Worm (Caenorhabditis elegans) whole organism, midembryonic: ENCODE results near the gene C14H10.3.

Experiments
- T22C8.4 ChIP-seq: fragments of 200-800 bp; sonication (Bioruptor generic); IDR thresholded peaks from 2 replicates; pipeline ENCODE4 v1.3.6; 2022; ENCODE audit warnings: missing genetic modification characterization, missing compliant biosample characterization
- cog-1 ChIP-seq: sonication (generic microtip); optimal IDR thresholded peaks from 2 replicates; lab custom pipeline; 2016; ENCODE audit warnings: missing genetic modification characterization, missing compliant biosample characterization
- flt-1 ChIP-seq: fragments of 200-800 bp; sonication (Bioruptor generic); IDR thresholded peaks from 2 replicates; pipeline ENCODE4 v1.3.6; 2022; ENCODE audit warnings: missing genetic modification characterization, missing compliant biosample characterization
- klf-2 ChIP-seq: fragments of 200-800 bp; sonication (Bioruptor generic); conservative IDR thresholded peaks from 2 replicates; pipeline ENCODE4 v1.3.6; 2022; ENCODE audit warnings: missing genetic modification reagents, missing genetic modification characterization, missing compliant biosample characterization
- med-1 ChIP-seq: sonication (generic microtip); optimal IDR thresholded peaks from 2 replicates; lab custom pipeline; 2017; ENCODE audit warnings: missing genetic modification characterization, mild to moderate bottlenecking, missing compliant biosample characterization, antibody characterized with exemption, missing genetic modification reagents; ENCODE audit not compliant: insufficient read depth
- ref-1 ChIP-seq: fragments of 200-800 bp; sonication (Bioruptor generic); conservative IDR thresholded peaks from 2 replicates; pipeline ENCODE4 v1.3.6; 2022; ENCODE audit warnings: missing genetic modification reagents, missing genetic modification characterization, missing compliant biosample characterization
- tab-1 ChIP-seq: fragments of 200-800 bp; sonication (Bioruptor generic); IDR thresholded peaks from 2 replicates; pipeline ENCODE4 v1.3.6; 2022; ENCODE audit warnings: missing genetic modification characterization, missing compliant biosample characterization
- ztf-23 ChIP-seq: fragments of 200-800 bp; sonication (Bioruptor generic); IDR thresholded peaks from 2 replicates; pipeline ENCODE4 v1.3.6; 2022; ENCODE audit warnings: missing genetic modification reagents, missing genetic modification characterization, missing compliant biosample characterization
- ztf-29 ChIP-seq: fragments of 200-800 bp; sonication (Bioruptor generic); IDR thresholded peaks from 2 replicates; pipeline ENCODE4 v1.3.6; 2022; ENCODE audit warnings: missing genetic modification reagents, missing genetic modification characterization, missing compliant biosample characterization

Gene C14H10.3

DNA sequence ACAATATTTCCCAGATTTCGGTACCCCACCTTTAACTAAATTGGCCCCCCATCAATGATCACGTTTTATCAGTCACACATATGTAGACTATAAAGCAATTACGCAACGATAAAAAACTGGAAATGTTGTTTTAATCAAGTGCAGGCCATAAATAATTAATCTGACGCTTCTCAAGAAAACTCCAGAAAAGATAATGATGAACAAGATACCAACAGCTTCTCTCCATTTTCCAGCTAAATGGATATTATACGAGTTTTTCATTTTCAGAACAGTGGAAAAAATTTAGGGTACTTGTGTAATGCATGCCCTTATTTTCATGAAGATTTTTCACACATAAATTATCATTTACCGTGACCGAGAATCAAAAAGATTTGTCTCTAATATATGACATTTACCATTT, 11.6 kb downstream of the C14H10.3 start:
- TF ChIP-seq klf-2 (no peak), tab-1 (GFP tag; lab: Robert Waterston, UW) (no peak), T22C8.4 (no peak), flt-1 (no peak), med-1 (no peak), ztf-29 (no peak), ref-1 (no peak), cog-1 (tag; lab: Kevin White, UChicago) (no peak)

DNA sequence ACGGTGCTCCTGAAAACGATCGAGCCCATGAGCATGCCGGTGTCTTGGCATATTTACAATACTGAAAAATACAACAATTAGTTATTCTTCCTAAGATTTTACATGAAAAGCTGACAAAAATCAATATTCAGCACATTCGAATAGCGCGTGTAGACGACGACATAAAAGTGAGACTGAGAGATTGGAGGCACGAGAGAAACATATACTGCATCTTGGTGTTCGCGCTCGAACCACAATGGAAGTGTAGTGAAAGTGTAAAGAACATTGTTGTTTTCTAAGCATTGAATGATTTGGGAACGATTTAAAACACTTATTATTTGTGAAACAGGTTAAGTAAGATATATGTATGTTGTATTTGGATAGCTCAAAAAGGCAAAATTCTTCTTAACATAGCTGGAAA, 12.5 kb downstream of the C14H10.3 start, which contains the start of gene F44A6.4:
Gene F44A6.4, minus strand, starts transcription at position 67 of the 400 bp plus-strand sequence.
- no peak for TF ChIP-seq flt-1
- no peak for TF ChIP-seq ztf-29
- no peak for TF ChIP-seq ref-1
- no peak for TF ChIP-seq med-1
- no peak for TF ChIP-seq ztf-23
- 0 out of 2 replicates have a peak, but pooled peaks have one; percentile 37 for TF ChIP-seq T22C8.4
- TF ChIP-seq tab-1 (GFP tag; lab: Robert Waterston, UW) = no peak

DNA sequence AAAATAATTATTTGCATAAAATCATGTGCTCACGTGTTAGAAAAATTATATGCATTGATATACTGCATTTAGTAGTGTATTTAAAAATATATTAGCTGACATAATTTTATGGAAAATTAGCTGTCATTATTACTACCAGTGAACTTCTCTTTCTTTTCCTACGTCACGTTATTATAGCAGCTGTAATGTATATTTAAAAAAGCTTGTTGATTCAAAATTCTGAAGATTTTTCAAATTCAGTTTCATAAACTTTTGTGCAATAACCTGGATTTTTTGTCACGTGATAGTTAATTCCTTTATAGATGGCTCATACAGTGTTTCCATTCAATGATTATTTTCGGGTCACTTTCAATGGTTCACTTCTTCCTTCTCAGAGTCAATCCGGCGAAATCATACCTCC, 15.5 kb downstream of the C14H10.3 start, which contains the start of gene F44A6.3:
Gene F44A6.3, plus strand, starts transcription at position 301 of the 400 bp plus-strand sequence.
- TF ChIP-seq med-1 = no peak
- TF ChIP-seq T22C8.4 = no peak
- TF ChIP-seq tab-1 (GFP tag; lab: Robert Waterston, UW) = no peak
- no peak for TF ChIP-seq ztf-23
- no peak for TF ChIP-seq cog-1 (tag; lab: Kevin White, UChicago)
- TF ChIP-seq flt-1 = no peak
- TF ChIP-seq ref-1 = no peak
- TF ChIP-seq ztf-29 = no peak
- TF ChIP-seq klf-2 = no peak

DNA sequence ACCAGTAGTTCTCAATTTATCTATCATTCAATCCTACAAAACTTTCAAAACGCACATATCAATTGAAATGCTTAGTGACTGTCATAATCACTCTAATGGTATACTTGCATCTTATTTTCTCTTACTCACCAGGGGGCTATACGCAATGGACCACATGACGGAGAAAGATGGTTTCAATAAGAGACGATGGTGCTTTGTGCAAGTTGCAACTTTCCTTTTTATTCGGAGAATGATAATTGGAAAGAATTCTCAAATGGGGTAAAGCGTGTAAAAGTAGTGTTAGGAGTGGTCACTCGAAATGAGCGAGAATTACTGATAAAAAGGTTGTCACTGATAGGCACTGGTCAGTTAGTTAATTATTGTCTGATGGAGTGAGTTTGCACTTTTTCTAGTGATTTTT, 19.5 kb downstream of the C14H10.3 start:
- TF ChIP-seq ztf-29 (no peak), ref-1 (no peak), tab-1 (GFP tag; lab: Robert Waterston, UW) (no peak), klf-2 (no peak), ztf-23 (no peak)

DNA sequence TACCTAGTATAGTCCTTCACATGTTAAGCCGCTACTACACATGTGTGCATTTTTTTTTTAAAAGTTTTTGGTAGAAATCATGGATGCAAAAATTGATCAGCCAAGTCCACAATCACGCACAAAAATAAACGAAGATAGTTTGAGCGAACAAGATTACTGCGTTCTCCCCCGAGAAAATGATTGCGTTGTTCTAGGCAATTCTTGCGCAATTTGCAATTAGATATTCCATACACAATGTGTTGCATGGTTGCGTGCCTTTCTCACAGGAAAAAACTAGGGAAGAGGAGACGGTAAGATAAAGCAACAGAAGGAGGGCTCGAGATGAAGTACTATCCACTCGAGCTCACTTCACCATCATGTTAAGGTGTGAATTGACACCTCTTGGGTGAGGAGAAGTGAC, 21.9 kb downstream of the C14H10.3 start:
- no peak for TF ChIP-seq klf-2
- no peak for TF ChIP-seq cog-1 (tag; lab: Kevin White, UChicago)
- peak; percentile 14; the same call in 1 of the 2 replicates for TF ChIP-seq flt-1
- TF ChIP-seq T22C8.4 = no peak
- no peak for TF ChIP-seq tab-1 (GFP tag; lab: Robert Waterston, UW)
- TF ChIP-seq ztf-29 = no peak
- no peak for TF ChIP-seq ztf-23

DNA sequence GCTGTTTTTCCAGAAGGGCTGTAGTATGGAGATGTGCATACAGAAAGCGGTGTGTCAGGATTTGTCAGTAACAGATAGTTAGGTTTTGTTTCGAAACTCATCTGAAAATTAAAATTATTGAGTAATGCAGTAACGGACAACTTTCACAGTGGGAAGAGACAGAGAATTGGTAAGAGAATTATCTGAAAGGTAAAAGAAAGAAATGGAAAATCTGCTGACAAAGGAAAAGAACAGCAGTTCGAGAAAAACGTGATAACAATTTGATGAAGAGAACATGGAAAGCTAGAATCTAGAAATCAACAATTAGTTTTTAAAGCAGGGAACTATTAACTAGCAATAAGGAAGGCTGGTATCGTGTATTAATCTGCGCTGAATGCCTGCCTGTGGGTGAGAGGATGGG, 22.6 kb downstream of the C14H10.3 start, which contains the start of gene sex-1:
Gene sex-1, minus strand, starts transcription at position 101 of the 400 bp plus-strand sequence.
- no peak for TF ChIP-seq ref-1
- no peak for TF ChIP-seq T22C8.4
- TF ChIP-seq flt-1 = no peak
- no peak for TF ChIP-seq med-1
- TF ChIP-seq cog-1 (tag; lab: Kevin White, UChicago) = no peak
- TF ChIP-seq ztf-23 = no peak
- TF ChIP-seq tab-1 (GFP tag; lab: Robert Waterston, UW) = no peak

DNA sequence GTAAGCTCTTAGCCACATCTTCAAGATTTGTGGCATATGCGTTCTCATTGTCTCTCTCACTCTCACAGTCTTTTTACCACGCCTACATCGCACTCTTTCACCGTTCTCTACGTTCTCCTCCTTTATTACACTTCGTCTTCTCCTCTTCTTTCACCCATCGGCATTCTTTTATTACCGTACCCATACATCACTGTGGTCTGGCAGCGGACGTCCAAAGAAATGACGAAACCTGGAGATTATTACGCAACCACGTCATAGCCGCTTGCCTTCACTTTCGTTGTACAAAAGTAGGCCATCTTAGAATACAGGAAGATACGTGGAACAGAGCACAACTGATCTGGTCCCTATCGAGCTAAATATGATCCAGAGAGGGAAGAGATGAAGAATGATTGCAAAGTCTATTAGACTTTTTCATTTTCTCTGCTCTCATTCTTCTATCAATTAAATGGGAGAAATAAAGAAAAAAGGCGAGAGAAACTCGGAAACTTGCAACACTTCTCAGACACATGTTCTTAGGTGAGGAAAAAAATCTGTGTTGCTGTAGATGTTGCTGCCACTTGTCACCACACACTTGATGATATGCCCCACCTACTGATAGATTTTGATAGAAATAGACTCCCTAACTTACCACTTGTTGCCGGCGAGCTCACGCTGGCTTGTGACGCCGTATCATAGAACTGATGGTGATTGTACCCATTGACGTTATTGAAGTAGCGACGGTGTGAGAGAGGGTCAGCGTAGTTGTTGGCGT, 23.4 kb downstream of the C14H10.3 start:
- TF ChIP-seq ztf-23 (no peak), cog-1 (tag; lab: Kevin White, UChicago) (peak; percentile 55), T22C8.4 (no peak), flt-1 (peak; percentile 62; the same call in 1 of the 2 replicates), klf-2 (no peak)

DNA sequence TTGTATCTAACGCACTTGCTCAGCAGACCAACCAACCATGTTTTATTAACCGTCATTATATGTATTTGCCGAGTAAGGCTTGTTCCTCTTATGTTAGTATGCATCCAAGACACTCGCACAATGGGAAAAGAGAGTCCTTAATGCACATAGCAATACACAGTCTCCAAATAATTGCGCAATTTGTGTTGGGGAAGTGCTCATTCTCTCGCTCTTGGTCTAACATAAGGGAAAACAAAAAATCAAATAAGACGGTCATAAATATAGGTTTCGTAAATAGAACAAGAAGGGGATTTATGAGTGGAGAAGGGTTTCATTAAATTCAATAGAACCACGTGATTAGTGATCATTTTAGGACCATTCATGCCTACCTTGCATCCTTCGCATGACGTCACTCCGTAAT, 24.4 kb downstream of the C14H10.3 start:
- no peak for TF ChIP-seq tab-1 (GFP tag; lab: Robert Waterston, UW)
- no peak for TF ChIP-seq ztf-23
- no peak for TF ChIP-seq med-1
- no peak for TF ChIP-seq ztf-29
- TF ChIP-seq flt-1 = no peak
- TF ChIP-seq klf-2 = no peak
- no peak for TF ChIP-seq cog-1 (tag; lab: Kevin White, UChicago)
- TF ChIP-seq ref-1 = no peak

DNA sequence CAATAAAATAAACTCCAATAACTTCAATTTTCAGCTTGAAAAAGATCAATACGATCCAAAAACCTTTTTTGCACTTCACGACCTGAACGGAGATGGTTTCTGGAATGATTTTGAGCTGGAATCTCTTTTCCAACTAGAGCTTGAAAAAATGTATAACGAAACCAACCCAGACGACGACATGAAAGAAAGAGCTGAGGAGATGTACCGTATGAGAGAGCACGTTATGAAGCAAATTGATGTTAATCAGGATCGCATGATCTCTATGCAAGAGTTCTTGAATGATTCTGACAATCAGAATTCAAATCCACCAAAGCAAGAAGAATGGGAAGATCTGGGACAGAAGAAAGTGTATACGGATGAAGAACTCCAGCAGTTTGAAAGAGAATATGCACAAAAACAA, 28.7 kb downstream of the C14H10.3 start:
- no peak for TF ChIP-seq klf-2
- TF ChIP-seq cog-1 (tag; lab: Kevin White, UChicago) = no peak
- TF ChIP-seq ztf-29 = no peak
- TF ChIP-seq T22C8.4 = no peak
- no peak for TF ChIP-seq tab-1 (GFP tag; lab: Robert Waterston, UW)
- no peak for TF ChIP-seq med-1
- no peak for TF ChIP-seq ref-1
- TF ChIP-seq flt-1 = no peak
- TF ChIP-seq ztf-23 = no peak

DNA sequence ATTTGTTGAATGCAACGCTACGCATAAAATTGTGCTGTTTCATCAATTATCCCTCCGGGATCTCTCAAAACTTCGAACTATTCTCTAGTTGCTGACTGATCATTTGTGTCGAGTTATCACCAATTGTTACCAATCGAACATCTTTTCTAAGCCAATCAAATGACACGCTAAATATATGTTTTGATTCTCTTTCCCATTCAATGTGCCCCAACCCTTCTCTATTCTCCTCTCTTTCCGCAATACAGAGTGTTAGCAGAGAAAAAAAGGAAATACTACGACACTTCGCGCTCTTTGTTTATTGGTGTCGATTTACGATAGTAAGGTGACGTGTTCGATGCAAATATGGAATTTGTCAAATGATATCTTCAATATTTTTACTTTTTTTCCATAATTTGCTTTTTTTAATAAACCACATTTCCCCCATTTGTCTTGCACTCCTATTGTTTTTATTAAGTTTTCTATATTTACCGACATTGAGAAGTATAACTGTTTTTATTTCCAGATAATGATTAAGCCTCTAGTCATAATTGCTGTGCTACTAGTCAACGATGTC, 30.7 kb downstream of the C14H10.3 start, which contains the start of gene nucb-1:
Gene nucb-1, plus strand, starts transcription at position 503 of the 553 bp plus-strand sequence.
- TF ChIP-seq klf-2 (no peak), ref-1 (no peak), ztf-29 (no peak), med-1 (no peak), flt-1 (no peak), ztf-23 (0 out of 2 replicates have a peak, but pooled peaks have one; percentile 23), T22C8.4 (no peak), cog-1 (tag; lab: Kevin White, UChicago) (peak; percentile 68), tab-1 (GFP tag; lab: Robert Waterston, UW) (no peak)

DNA sequence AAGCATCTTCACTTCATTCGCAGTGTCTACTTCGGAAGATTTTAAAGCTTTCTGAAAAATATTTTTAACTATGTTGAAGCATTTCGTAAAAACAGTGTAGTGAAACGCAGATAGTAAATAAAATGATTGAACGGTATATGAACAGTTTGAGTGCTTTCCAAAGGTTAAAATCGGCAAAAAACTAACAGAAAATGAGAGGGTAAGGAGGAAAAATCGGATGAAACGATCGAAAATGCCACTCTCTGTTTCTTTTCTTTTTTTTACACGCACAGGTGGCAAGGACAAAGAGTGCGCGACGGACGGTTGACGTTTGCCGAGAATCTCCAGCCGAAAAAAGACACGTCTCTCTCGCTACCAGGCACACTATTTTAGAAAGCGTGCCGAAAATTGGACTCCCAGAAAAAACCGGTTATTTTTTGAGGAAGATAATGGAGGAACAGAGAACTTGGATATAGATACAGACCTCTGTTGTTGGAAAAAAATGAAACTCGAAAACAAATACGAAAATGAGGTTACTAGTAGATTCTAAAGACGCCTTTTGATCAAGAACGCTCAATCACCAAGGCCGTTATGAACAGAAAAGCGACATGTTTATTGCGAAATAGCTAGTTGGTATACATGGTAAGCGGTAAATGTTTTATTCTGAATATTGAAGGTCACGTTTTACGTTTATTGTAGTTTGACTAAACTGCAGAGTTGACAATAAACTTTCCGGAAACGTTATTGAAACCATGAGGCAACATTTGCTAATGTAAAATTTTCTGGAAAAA, 33.4 kb downstream of the C14H10.3 start, which contains the start of gene myrf-2:
Gene myrf-2, minus strand, starts transcription at position 51 of the 770 bp plus-strand sequence.
- TF ChIP-seq flt-1 = no peak
